Fruit fly (Drosophila melanogaster) whole organism, prepupa: ENCODE results near the gene CG43060.
A peak's percentile ranks its signal among the peaks of the same experiment; 100 is the strongest.

Experiments
- Blimp-1 ChIP-seq: fragments of 200-800 bp; sonication (Bioruptor generic); optimal IDR thresholded peaks from 3 replicates; lab custom pipeline; 2017; ENCODE audit warnings: missing biosample characterization, missing genetic modification characterization, mild to moderate bottlenecking, moderate library complexity, missing genetic modification reagents
- CG10669 ChIP-seq: fragments of 200-800 bp; sonication (Bioruptor generic); optimal IDR thresholded peaks from 3 replicates; lab custom pipeline; 2018; ENCODE audit warnings: missing biosample characterization, mild to moderate bottlenecking, missing genetic modification characterization, moderate library complexity
- CG11294 ChIP-seq: fragments of 200-800 bp; sonication (Bioruptor generic); IDR thresholded peaks from 2 replicates; pipeline ENCODE4 v1.3.6; 2022; ENCODE audit warnings: missing biosample characterization, missing genetic modification characterization
- CG15336 ChIP-seq: fragments of 200-800 bp; sonication (Bioruptor generic); IDR thresholded peaks from 2 replicates; pipeline ENCODE4 v1.3.6; 2022; ENCODE audit warnings: missing biosample characterization, missing genetic modification characterization
- CG1621 ChIP-seq: fragments of 200-800 bp; sonication (Bioruptor generic); optimal IDR thresholded peaks from 3 replicates; lab custom pipeline; 2018; ENCODE audit warnings: missing biosample characterization, mild to moderate bottlenecking, missing genetic modification characterization
- CG3032 ChIP-seq: fragments of 200-800 bp; optimal IDR thresholded peaks from 2 replicates; lab custom pipeline; 2019; ENCODE audit warnings: missing biosample characterization, mild to moderate bottlenecking, missing genetic modification characterization, moderate library complexity
- CG31627 ChIP-seq: fragments of 200-800 bp; sonication (Bioruptor generic); optimal IDR thresholded peaks from 3 replicates; lab custom pipeline; 2016; ENCODE audit warnings: missing biosample characterization, missing genetic modification characterization
- CG34406 ChIP-seq: fragments of 200-800 bp; sonication (Bioruptor generic); optimal IDR thresholded peaks from 3 replicates; lab custom pipeline; 2016; ENCODE audit warnings: missing biosample characterization, missing genetic modification characterization
- CG6163 ChIP-seq: fragments of 200-800 bp; sonication (Bioruptor generic); IDR thresholded peaks from 3 replicates; pipeline ENCODE4 v1.3.6; 2022; ENCODE audit warnings: missing biosample characterization, missing genetic modification characterization
- CG6792 ChIP-seq: fragments of 200-800 bp; sonication (Bioruptor generic); optimal IDR thresholded peaks from 3 replicates; lab custom pipeline; 2016; ENCODE audit warnings: missing biosample characterization, missing genetic modification characterization
- CG6808 ChIP-seq: fragments of 200-800 bp; sonication (Bioruptor generic); optimal IDR thresholded peaks from 3 replicates; lab custom pipeline; 2017; ENCODE audit warnings: missing biosample characterization, missing genetic modification characterization, mild to moderate bottlenecking, moderate library complexity, missing genetic modification reagents
- CG8119 ChIP-seq: fragments of 200-800 bp; sonication (Bioruptor generic); IDR thresholded peaks from 3 replicates; pipeline ENCODE4 v1.3.6; 2022; ENCODE audit warnings: missing biosample characterization, missing genetic modification characterization
- CG8319 ChIP-seq: fragments of 200-800 bp; sonication (Bioruptor generic); optimal IDR thresholded peaks from 3 replicates; lab custom pipeline; 2016; ENCODE audit warnings: missing biosample characterization, missing genetic modification characterization
- Eip75B ChIP-seq: fragments of 200-800 bp; sonication (Bioruptor generic); optimal IDR thresholded peaks from 3 replicates; lab custom pipeline; 2016; ENCODE audit warnings: missing biosample characterization, missing genetic modification characterization
- Eip78C ChIP-seq: fragments of 200-800 bp; sonication (Bioruptor generic); peaks from one replicate; lab custom pipeline; 2016; ENCODE audit warnings: missing biosample characterization, missing genetic modification characterization
- Hr39 ChIP-seq: fragments of 200-800 bp; sonication (Bioruptor generic); optimal IDR thresholded peaks from 2 replicates; lab custom pipeline; 2016; ENCODE audit warnings: missing biosample characterization, missing genetic modification characterization
- Hr4 ChIP-seq: fragments of 200-800 bp; sonication (Bioruptor generic); optimal IDR thresholded peaks from 3 replicates; lab custom pipeline; 2016; ENCODE audit warnings: missing biosample characterization, missing genetic modification characterization
- Lpt ChIP-seq: fragments of 200-800 bp; sonication (Bioruptor generic); optimal IDR thresholded peaks from 3 replicates; lab custom pipeline; 2016; ENCODE audit warnings: missing biosample characterization, missing genetic modification characterization
- OdsH ChIP-seq: fragments of 200-800 bp; sonication (Bioruptor generic); optimal IDR thresholded peaks from 3 replicates; lab custom pipeline; 2016; ENCODE audit warnings: missing biosample characterization, missing genetic modification characterization
- Smox ChIP-seq: fragments of 200-800 bp; sonication (Bioruptor generic); optimal IDR thresholded peaks from 3 replicates; lab custom pipeline; 2016; ENCODE audit warnings: missing biosample characterization, missing genetic modification characterization
- Sox14 ChIP-seq: fragments of 200-800 bp; sonication (Bioruptor generic); optimal IDR thresholded peaks from 3 replicates; lab custom pipeline; 2016; ENCODE audit warnings: missing biosample characterization, missing genetic modification characterization
- Sox15 ChIP-seq: fragments of 200-800 bp; sonication (Bioruptor generic); optimal IDR thresholded peaks from 3 replicates; lab custom pipeline; 2016; ENCODE audit warnings: missing biosample characterization, missing genetic modification characterization
- acj6 ChIP-seq: fragments of 200-800 bp; sonication (Bioruptor generic); optimal IDR thresholded peaks from 3 replicates; lab custom pipeline; 2016; ENCODE audit warnings: missing biosample characterization, missing genetic modification characterization
- dac ChIP-seq: fragments of 200-800 bp; sonication (Bioruptor generic); optimal IDR thresholded peaks from 2 replicates; lab custom pipeline; 2017; ENCODE audit warnings: missing biosample characterization, mild to moderate bottlenecking, missing genetic modification characterization
- eg ChIP-seq: fragments of 200-800 bp; sonication (Bioruptor generic); IDR thresholded peaks from 3 replicates; pipeline ENCODE4 v1.3.6; 2022; ENCODE audit warnings: missing biosample characterization, missing genetic modification characterization
- esn ChIP-seq: fragments of 200-800 bp; sonication (Bioruptor generic); optimal IDR thresholded peaks from 2 replicates; lab custom pipeline; 2016; ENCODE audit warnings: missing biosample characterization, mild to moderate bottlenecking, missing genetic modification characterization, moderate library complexity
- fd59A ChIP-seq: fragments of 200-800 bp; sonication (Bioruptor generic); optimal IDR thresholded peaks from 2 replicates; lab custom pipeline; 2017; ENCODE audit warnings: missing biosample characterization, mild to moderate bottlenecking, missing genetic modification characterization, missing genetic modification reagents
- fkh ChIP-seq: fragments of 200-800 bp; sonication (Bioruptor generic); optimal IDR thresholded peaks from 3 replicates; lab custom pipeline; 2017; ENCODE audit warnings: missing biosample characterization, mild to moderate bottlenecking, missing genetic modification characterization, moderate library complexity
- pdm3 ChIP-seq: fragments of 200-800 bp; sonication (Bioruptor generic); optimal IDR thresholded peaks from 3 replicates; lab custom pipeline; 2016; ENCODE audit warnings: missing biosample characterization, missing genetic modification characterization
- salr ChIP-seq, 2 experiments: fragments of 200-800 bp; sonication (Bioruptor generic); optimal IDR thresholded peaks; 3 replicates each; lab custom pipeline; 2016 to 2018; ENCODE audit warnings: missing biosample characterization in 2 of 2, missing genetic modification characterization in 2 of 2, mild to moderate bottlenecking in 1 of 2
- spab ChIP-seq: fragments of 200-800 bp; sonication (Bioruptor generic); optimal IDR thresholded peaks from 2 replicates; lab custom pipeline; 2017; ENCODE audit warnings: missing biosample characterization, mild to moderate bottlenecking, missing genetic modification characterization, missing genetic modification reagents
- svp ChIP-seq: fragments of 200-800 bp; sonication (Bioruptor generic); peaks from one replicate; lab custom pipeline; 2016; ENCODE audit warnings: missing biosample characterization, missing genetic modification characterization
- vri ChIP-seq: fragments of 200-800 bp; sonication (Bioruptor generic); optimal IDR thresholded peaks from 3 replicates; lab custom pipeline; 2016; ENCODE audit warnings: missing biosample characterization, mild to moderate bottlenecking, missing genetic modification characterization

CG43060 gene

DNA sequence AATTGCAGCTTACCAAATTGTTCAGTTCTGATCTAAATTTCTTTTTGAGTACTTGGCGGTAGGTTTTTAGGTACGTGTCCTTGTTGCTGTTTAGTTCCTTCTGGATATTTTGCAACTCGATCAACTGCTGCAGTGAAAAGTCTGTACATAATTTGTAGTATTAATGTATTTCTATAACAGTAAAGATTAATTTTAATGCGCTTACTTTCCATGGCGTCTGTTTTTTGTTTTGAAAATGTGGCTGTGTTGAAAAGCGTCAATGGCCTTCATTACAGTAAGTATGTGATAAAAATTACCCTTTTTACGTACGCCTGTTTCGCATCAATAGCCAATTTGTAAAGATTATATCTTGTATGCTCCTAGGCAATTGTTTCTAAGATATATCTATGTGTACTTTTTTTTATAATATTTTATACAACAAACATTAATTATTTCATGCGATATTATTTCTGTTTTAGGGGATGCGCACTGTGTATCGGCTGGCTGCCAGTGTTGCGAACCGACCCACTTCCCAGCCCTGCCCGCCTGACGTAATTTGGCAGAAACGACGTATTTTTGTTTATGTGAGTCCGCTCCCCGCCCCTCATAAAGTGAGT, 39.9 kb upstream of the CG43060 start, which contains the start of the genes Kmn2 and CG2698 (continued):
- TF ChIP-seq Sox15 (GFP tag; lab: Kevin White, UChicago) (peak; percentile 94), Lpt (GFP tag; lab: Kevin White, UChicago) (peak; percentile 88), CG11294 (GFP tag; lab: Robert Waterston, UW) (peak; percentile 95), vri (peak; percentile 98), CG15336 (GFP tag; lab: Robert Waterston, UW) (peak; percentile 97), svp (GFP tag; lab: Kevin White, UChicago) (peak; percentile 98), CG1621 (tag; lab: Kevin White, UChicago) (peak; percentile 91), CG10669 (peak; percentile 95), CG6163 (GFP tag; lab: Robert Waterston, UW) (peak; percentile 98), Smox (GFP tag; lab: Kevin White, UChicago) (peak; percentile 95), CG34406 (GFP tag; lab: Kevin White, UChicago) (peak; percentile 96), pdm3 (GFP tag; lab: Kevin White, UChicago) (peak; percentile 94), fkh (no peak), CG6808 (peak; percentile 92), CG6792 (GFP tag; lab: Kevin White, UChicago) (peak; percentile 96), CG3032 (tag; lab: Kevin White, UChicago) (peak; percentile 95), CG8319 (peak; percentile 95), eg (GFP tag; lab: Robert Waterston, UW) (peak; percentile 97), OdsH (GFP tag; lab: Kevin White, UChicago) (peak; percentile 97), spab (GFP tag; lab: Kevin White, UChicago) (no peak), salr (GFP tag; optimal IDR thresholded peaks at IDR 0.05; lab: Kevin White, UChicago) (peak; percentile 87 to 91), esn (GFP tag; lab: Kevin White, UChicago) (peak; percentile 97)
- TF ChIP-seq, all 60 proteins: peak for 57

- TF ChIP-seq Sox15 (GFP tag; lab: Kevin White, UChicago) (no peak), svp (GFP tag; lab: Kevin White, UChicago) (peak; percentile 76), CG8119 (GFP tag; lab: Robert Waterston, UW) (no peak), Eip78C (GFP tag; lab: Kevin White, UChicago) (peak; percentile 74), acj6 (GFP tag; lab: Kevin White, UChicago) (no peak), CG15336 (GFP tag; lab: Robert Waterston, UW) (0 out of 2 replicates have a peak, but pooled peaks have one; percentile 4), esn (GFP tag; lab: Kevin White, UChicago) (peak; percentile 40), CG11294 (GFP tag; lab: Robert Waterston, UW) (no peak), Eip75B (GFP tag; lab: Kevin White, UChicago) (no peak)
Observed at dm6 chr3R:8007595-8008255, 33.3 kb upstream of the CG43060 start, which contains the start of gene CG2767. Gene CG2767 (minus strand): TSS chr3R:8008110.

DNA sequence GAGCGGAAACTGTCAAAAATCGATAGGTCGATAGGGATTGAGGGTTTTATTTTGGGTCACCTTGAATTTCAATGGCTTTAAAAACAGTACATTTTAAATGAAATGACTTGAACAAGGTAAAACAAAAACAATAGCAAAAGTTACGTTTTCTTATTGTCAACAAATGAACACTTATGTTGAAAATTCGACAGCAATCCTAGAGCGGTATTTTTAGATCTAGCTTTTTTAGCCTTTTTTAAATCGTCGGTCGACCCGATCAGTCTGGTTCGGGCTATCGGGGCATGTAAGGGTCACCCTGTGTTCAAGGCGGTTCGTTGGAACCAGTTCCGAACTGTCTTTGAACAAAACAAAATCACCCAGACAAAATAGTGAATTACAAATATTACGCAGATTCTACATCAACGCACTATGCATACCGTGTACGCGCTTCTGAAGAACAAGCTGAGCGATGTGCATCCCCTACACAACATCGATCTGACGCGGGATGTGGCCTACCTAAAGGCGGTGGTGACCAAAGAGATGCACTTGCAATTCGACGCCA, 31.9 kb upstream of the CG43060 start, which contains the start of the genes CG11052 and CG3223:
CG11052 (minus strand) TSS at position 218 of the 541 bp plus-strand sequence.
CG3223 (plus strand) TSS at position 321 of the 541 bp plus-strand sequence.
- peak; percentile 46 for TF ChIP-seq Eip78C (GFP tag; lab: Kevin White, UChicago)
- TF ChIP-seq svp (GFP tag; lab: Kevin White, UChicago) = peak; percentile 81
- TF ChIP-seq Hr39 (GFP tag; lab: Kevin White, UChicago) = no peak
- no peak for TF ChIP-seq dac (GFP tag; lab: Kevin White, UChicago)
- TF ChIP-seq eg (GFP tag; lab: Robert Waterston, UW) = no peak
- no peak for TF ChIP-seq CG31627 (GFP tag; lab: Kevin White, UChicago)
- no peak for TF ChIP-seq Smox (GFP tag; lab: Kevin White, UChicago)
- TF ChIP-seq pdm3 (GFP tag; lab: Kevin White, UChicago) = no peak
- TF ChIP-seq esn (GFP tag; lab: Kevin White, UChicago) = peak; percentile 43
- TF ChIP-seq Blimp-1 (GFP tag; lab: Kevin White, UChicago) = no peak
- TF ChIP-seq Hr4 (GFP tag; lab: Kevin White, UChicago) = no peak
- TF ChIP-seq CG6808 = no peak
- no peak for TF ChIP-seq fd59A (GFP tag; lab: Kevin White, UChicago)
- TF ChIP-seq Sox14 (GFP tag; lab: Kevin White, UChicago) = peak; percentile 46
- no peak for TF ChIP-seq fkh
- TF ChIP-seq Sox15 (GFP tag; lab: Kevin White, UChicago) = no peak
- no peak for TF ChIP-seq CG1621 (tag; lab: Kevin White, UChicago)
